Fruit fly (Drosophila melanogaster): ENCODE data around the gene Hsc70-3.

The Hsc70-3 gene

dm6 chrX:11788187-11788870 is 18.6 kb downstream of the Hsc70-3 start (continued):
- TF ChIP-seq Usf (GFP tag; optimal IDR thresholded peaks at IDR 0.05) (no peak), CG15479 (GFP tag; optimal IDR thresholded peaks at IDR 0.05) (peak; percentile 14), klu (GFP tag; IDR thresholded peaks at IDR 0.05) (0 out of 2 replicates have a peak, but pooled peaks have one; percentile 52), tll (GFP tag; optimal IDR thresholded peaks at IDR 0.05) (no peak), chm (GFP tag; IDR thresholded peaks at IDR 0.05) (peak; percentile 72), Bteb2 (GFP tag; optimal IDR thresholded peaks at IDR 0.05) (peak; percentile 35), BEAF-32 (GFP tag; optimal IDR thresholded peaks at IDR 0.05) (no peak), CG30020 (tag; optimal IDR thresholded peaks at IDR 0.05) (no peak), zen (tag; optimal IDR thresholded peaks at IDR 0.05) (peak; percentile 68), da (GFP tag; optimal IDR thresholded peaks at IDR 0.05) (no peak), bigmax (GFP tag; optimal IDR thresholded peaks at IDR 0.05) (no peak), az2 (GFP tag; optimal IDR thresholded peaks at IDR 0.05) (peak; percentile 69), ssp (GFP tag; IDR thresholded peaks at IDR 0.05) (peak; percentile 52), C15 (GFP tag; IDR thresholded peaks at IDR 0.05) (no peak), zfh2 (GFP tag; optimal IDR thresholded peaks at IDR 0.05) (peak; percentile 17), Aef1 (GFP tag; IDR thresholded peaks at IDR 0.05) (peak; percentile 77), ro (GFP tag; IDR thresholded peaks at IDR 0.05) (peak; percentile 43; the same call in 1 of the 2 replicates), Fer1 (GFP tag; optimal IDR thresholded peaks at IDR 0.05) (peak; percentile 70), CG4360 (GFP tag; IDR thresholded peaks at IDR 0.05) (0 out of 2 replicates have a peak, but pooled peaks have one; percentile 43), oc (tag; optimal IDR thresholded peaks at IDR 0.05) (peak; percentile 68), CG10654 (GFP tag; optimal IDR thresholded peaks at IDR 0.05) (peak; percentile 36), CG1603 (tag; optimal IDR thresholded peaks at IDR 0.05) (peak; percentile 70), CG43689 (GFP tag; IDR thresholded peaks at IDR 0.05) (peak; percentile 9; the same call in 1 of the 2 replicates), HHEX (GFP tag; optimal IDR thresholded peaks at IDR 0.05) (peak; percentile 76), CG7786 (GFP tag; optimal IDR thresholded peaks at IDR 0.05) (peak; percentile 55), Nf-YA (GFP tag; IDR thresholded peaks at IDR 0.05) (peak; percentile 58), nau (GFP tag; optimal IDR thresholded peaks at IDR 0.05) (peak; percentile 60), dmrt11E (tag; optimal IDR thresholded peaks at IDR 0.05) (peak; percentile 55), gro (GFP tag; optimal IDR thresholded peaks at IDR 0.05) (no peak), CG18764 (GFP tag; optimal IDR thresholded peaks at IDR 0.05) (peak; percentile 16), fd64A (GFP tag; optimal IDR thresholded peaks at IDR 0.05) (no peak), Six4 (GFP tag; optimal IDR thresholded peaks at IDR 0.05) (peak; percentile 10), Dad (GFP tag; optimal IDR thresholded peaks at IDR 0.05) (peak; percentile 42), emc (GFP tag; optimal IDR thresholded peaks at IDR 0.05) (no peak), CG10209 (GFP tag; optimal IDR thresholded peaks at IDR 0.05) (peak; percentile 70), bcd (GFP tag; optimal IDR thresholded peaks at IDR 0.05) (peak; percentile 77), aop (GFP tag; IDR thresholded peaks at IDR 0.05) (no peak), tgo (GFP tag; IDR thresholded peaks at IDR 0.05) (peak; percentile 79), CG6791 (GFP tag; IDR thresholded peaks at IDR 0.05; ENCODE audit: partially characterized antibody) (no peak), Spps (tag; optimal IDR thresholded peaks at IDR 0.05) (no peak), CG17829 (tag; optimal IDR thresholded peaks at IDR 0.05) (peak; percentile 63), Ets97D (GFP tag; optimal IDR thresholded peaks at IDR 0.05) (peak; percentile 32), sim (GFP tag; IDR thresholded peaks at IDR 0.05) (0 out of 2 replicates have a peak, but pooled peaks have one; percentile 31), Hsf (GFP tag; optimal IDR thresholded peaks at IDR 0.05) (peak; percentile 73), pan (optimal IDR thresholded peaks at IDR 0.05) (no peak), pan (GFP tag; optimal IDR thresholded peaks at IDR 0.05 in 1 of 2, IDR thresholded peaks at IDR 0.05 in 1 of 2) (peak in 1 of 2 experiments; percentile 77), CG6854 (GFP tag; optimal IDR thresholded peaks at IDR 0.05) (peak; percentile 46), Vsx1 (GFP tag; optimal IDR thresholded peaks at IDR 0.05) (peak; percentile 28), abd-A (tag; optimal IDR thresholded peaks at IDR 0.05) (no peak), shn (GFP tag; optimal IDR thresholded peaks at IDR 0.05) (peak; percentile 31)
